Worm (Caenorhabditis elegans): Measurements from ENCODE around the gene pals-24.
"Not testable (repeated sequence)": the region's sequence is repeated elsewhere in the genome, so short reads cannot be mapped to it uniquely, and the experiment has no call there.

Gene pals-24

DNA sequence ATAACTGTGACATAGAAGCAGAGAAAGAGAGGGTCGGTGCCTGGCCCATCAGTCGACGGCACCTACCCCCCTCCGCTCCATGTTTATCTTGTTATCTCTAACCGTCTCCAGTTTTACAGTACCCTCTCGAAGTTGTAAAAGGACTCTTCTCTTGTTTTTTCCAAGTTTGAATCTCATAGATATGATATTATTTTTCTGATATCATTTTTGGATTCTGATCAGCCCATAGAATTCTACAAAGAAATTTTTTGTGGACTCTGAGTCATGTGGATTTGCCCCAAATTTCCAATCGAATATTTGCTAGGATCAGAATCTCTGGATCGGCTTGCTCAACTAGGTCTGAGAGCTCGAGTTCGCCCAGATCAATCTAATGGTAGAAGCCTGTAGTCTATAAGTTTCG lies 5.6 kb upstream of the pals-24 start, which contains the start of gene C29F9.6:
Gene C29F9.6, plus strand, starts transcription at position 301 of the 400 bp plus-strand sequence.
- TF ChIP-seq ref-1 (GFP tag; conservative IDR thresholded peaks at IDR 0.05): no peak
- no peak for TF ChIP-seq T22C8.4 (GFP tag; IDR thresholded peaks at IDR 0.05)
- no peak for TF ChIP-seq tab-1 (GFP tag; IDR thresholded peaks at IDR 0.05)
- TF ChIP-seq ztf-29 (GFP tag; IDR thresholded peaks at IDR 0.05): no peak

- TF ChIP-seq ztf-23 (GFP tag; IDR thresholded peaks at IDR 0.05): no peak
- no peak for TF ChIP-seq med-1 (GFP tag; optimal IDR thresholded peaks at IDR 0.05; ENCODE audit: insufficient read depth)
- no peak for TF ChIP-seq ztf-29 (GFP tag; IDR thresholded peaks at IDR 0.05)
- no peak for TF ChIP-seq flt-1 (GFP tag; IDR thresholded peaks at IDR 0.05)
- no peak for TF ChIP-seq cog-1 (tag; optimal IDR thresholded peaks at IDR 0.05)
- no peak for TF ChIP-seq ref-1 (GFP tag; conservative IDR thresholded peaks at IDR 0.05)
- no peak for TF ChIP-seq T22C8.4 (GFP tag; IDR thresholded peaks at IDR 0.05)
- TF ChIP-seq klf-2 (GFP tag; conservative IDR thresholded peaks at IDR 0.05): no peak
Measured at ce11 chrIII:117210-117609, 3.0 kb upstream of the pals-24 start, which contains the start of gene C29F9.5. Gene C29F9.5, plus strand, starts transcription at chrIII:117510.

ce11 chrIII:117857-118256 lies 2.4 kb upstream of the pals-24 start:
- TF ChIP-seq cog-1 (tag; optimal IDR thresholded peaks at IDR 0.05) (no peak), tab-1 (GFP tag; IDR thresholded peaks at IDR 0.05) (no peak), ztf-23 (GFP tag; IDR thresholded peaks at IDR 0.05) (no peak), klf-2 (GFP tag; conservative IDR thresholded peaks at IDR 0.05) (no peak), ref-1 (GFP tag; conservative IDR thresholded peaks at IDR 0.05) (no peak), ztf-29 (GFP tag; IDR thresholded peaks at IDR 0.05) (no peak), T22C8.4 (GFP tag; IDR thresholded peaks at IDR 0.05) (no peak), med-1 (GFP tag; optimal IDR thresholded peaks at IDR 0.05; ENCODE audit: insufficient read depth) (no peak), flt-1 (GFP tag; IDR thresholded peaks at IDR 0.05) (no peak)

DNA sequence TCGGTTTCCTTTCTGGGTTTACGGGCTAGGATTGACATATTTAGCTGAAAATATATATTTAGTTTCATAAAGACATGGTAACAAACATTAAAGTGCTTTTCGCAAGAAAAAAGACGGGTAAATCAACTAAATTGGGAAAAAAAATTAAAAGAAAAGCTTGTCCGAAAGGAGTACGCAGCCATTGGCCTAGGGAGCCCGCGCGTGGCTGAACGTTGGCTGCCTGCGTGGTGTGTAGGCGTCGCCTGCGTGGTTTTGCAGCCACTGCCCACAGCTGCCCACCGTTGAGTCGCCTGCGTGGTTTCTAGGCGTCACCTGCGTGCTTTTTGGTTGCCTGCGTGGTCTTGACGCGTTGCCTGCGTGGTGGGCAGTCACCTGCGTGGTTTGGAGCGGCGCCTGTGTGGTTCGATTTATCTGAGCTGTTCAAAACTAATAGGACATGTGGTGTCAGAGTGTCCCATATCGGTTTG lies 1.8 kb downstream of the pals-24 start, which contains the start of gene C29F9.12:
Gene C29F9.12, minus strand, starts transcription at position 51 of the 467 bp plus-strand sequence.
- TF ChIP-seq ztf-23 (GFP tag; IDR thresholded peaks at IDR 0.05); ref-1 (GFP tag; conservative IDR thresholded peaks at IDR 0.05); cog-1 (tag; optimal IDR thresholded peaks at IDR 0.05): not testable (repeated sequence)

DNA sequence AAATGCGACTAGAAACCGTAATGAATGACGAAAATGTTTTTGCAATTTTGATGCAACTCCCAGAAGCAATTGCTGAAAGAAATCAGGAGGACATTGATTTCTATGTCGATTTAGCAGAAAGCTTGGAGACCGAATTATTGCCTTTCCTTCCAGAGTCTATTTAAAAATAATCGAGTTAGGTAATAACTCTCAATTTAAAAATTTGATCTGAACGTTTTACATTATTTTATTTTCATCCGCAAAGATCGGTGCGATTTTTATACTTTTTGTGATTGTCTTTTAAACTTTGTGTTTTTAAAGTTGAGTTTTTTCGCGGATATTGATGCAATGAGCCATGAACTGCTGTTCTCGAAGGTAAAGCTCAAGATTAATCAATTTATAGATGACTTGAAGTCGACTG lies 4.2 kb downstream of the pals-24 start, which contains the start of gene pals-23:
Gene pals-23, plus strand, starts transcription at position 301 of the 400 bp plus-strand sequence.
- TF ChIP-seq T22C8.4 (GFP tag; IDR thresholded peaks at IDR 0.05): no peak

DNA sequence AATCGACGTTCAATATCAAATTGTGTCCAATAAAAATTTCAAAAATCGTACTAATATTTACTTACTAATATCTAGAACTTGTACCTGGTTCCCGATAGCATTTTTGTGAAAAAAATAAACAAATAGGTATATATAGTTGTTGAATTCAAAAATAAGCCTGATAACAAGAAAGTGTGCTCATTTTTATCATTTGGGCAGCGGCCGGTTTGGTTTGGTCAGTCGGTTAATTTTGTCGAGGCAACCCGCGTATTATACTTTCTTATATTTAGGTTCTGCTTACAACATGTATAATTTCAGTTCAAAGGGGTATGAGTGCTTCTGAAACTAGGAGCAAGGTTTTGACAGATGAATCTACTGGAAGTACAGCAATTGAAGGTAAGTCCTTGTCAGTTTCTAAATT lies 10.4 kb downstream of the pals-24 start, which contains the start of the genes nhr-280 and C29F9.2:
Gene nhr-280, minus strand, starts transcription at position 101 of the 400 bp plus-strand sequence.
Gene C29F9.2, plus strand, starts transcription at position 298 of the 400 bp plus-strand sequence.
- TF ChIP-seq klf-2 (GFP tag; conservative IDR thresholded peaks at IDR 0.05): no peak
- no peak for TF ChIP-seq tab-1 (GFP tag; IDR thresholded peaks at IDR 0.05)
- no peak for TF ChIP-seq flt-1 (GFP tag; IDR thresholded peaks at IDR 0.05)
- no peak for TF ChIP-seq cog-1 (tag; optimal IDR thresholded peaks at IDR 0.05)
- no peak for TF ChIP-seq ztf-23 (GFP tag; IDR thresholded peaks at IDR 0.05)

ce11 chrIII:131627-132026 lies 11.4 kb downstream of the pals-24 start:
- TF ChIP-seq cog-1 (tag; optimal IDR thresholded peaks at IDR 0.05) (peak; percentile 5), ztf-29 (GFP tag; IDR thresholded peaks at IDR 0.05) (no peak)

DNA sequence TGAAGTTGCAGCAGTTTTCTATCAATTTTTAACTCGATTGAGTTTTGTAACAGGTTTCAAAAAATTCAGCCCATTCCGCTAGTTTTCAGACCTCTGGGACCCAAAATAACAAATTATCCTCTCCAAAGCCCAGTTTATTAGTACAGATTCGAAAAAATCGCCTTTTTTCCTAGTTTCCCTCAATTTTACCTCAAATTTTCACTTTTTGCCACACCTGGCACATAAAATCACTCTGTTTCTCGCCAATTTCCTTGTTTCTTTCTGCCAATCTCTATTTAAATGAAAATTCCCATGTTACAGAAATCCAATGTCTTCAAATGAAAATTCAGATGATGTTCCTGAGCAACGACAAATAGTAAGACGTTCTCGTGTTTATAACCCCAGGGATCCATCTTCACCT lies 11.9 kb downstream of the pals-24 start, which contains the start of gene pals-22:
Gene pals-22, plus strand, starts transcription at position 301 of the 400 bp plus-strand sequence.
- no peak for TF ChIP-seq ref-1 (GFP tag; conservative IDR thresholded peaks at IDR 0.05)
- TF ChIP-seq ztf-29 (GFP tag; IDR thresholded peaks at IDR 0.05): no peak
- no peak for TF ChIP-seq T22C8.4 (GFP tag; IDR thresholded peaks at IDR 0.05)
- no peak for TF ChIP-seq klf-2 (GFP tag; conservative IDR thresholded peaks at IDR 0.05)
- TF ChIP-seq cog-1 (tag; optimal IDR thresholded peaks at IDR 0.05): no peak
- no peak for TF ChIP-seq tab-1 (GFP tag; IDR thresholded peaks at IDR 0.05)
- no peak for TF ChIP-seq med-1 (GFP tag; optimal IDR thresholded peaks at IDR 0.05; ENCODE audit: insufficient read depth)
- no peak for TF ChIP-seq ztf-23 (GFP tag; IDR thresholded peaks at IDR 0.05)
- no peak for TF ChIP-seq flt-1 (GFP tag; IDR thresholded peaks at IDR 0.05)

DNA sequence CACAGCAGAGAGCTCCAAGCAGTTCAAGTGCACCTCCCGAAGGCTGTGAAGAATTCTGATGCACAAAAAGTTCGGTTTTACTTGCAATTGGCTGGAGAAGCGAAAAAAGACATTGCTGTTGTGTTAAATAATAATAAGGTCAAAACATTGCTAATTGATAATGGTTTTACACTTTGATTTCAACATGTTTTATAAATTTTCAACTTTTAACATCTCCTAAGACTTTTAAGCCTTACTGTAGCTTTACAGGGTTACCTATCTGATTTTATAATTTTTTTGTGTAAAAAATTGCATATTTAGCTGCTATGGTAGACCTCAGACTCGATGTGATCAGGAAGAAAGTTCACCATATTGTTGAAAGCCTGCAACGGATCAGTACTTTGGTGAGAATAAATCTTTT lies 14.0 kb downstream of the pals-24 start, which contains the start of gene pals-25:
Gene pals-25, plus strand, starts transcription at position 301 of the 400 bp plus-strand sequence.
- TF ChIP-seq flt-1 (GFP tag; IDR thresholded peaks at IDR 0.05) (no peak), T22C8.4 (GFP tag; IDR thresholded peaks at IDR 0.05) (no peak), med-1 (GFP tag; optimal IDR thresholded peaks at IDR 0.05; ENCODE audit: insufficient read depth) (no peak), klf-2 (GFP tag; conservative IDR thresholded peaks at IDR 0.05) (no peak), ref-1 (GFP tag; conservative IDR thresholded peaks at IDR 0.05) (no peak), tab-1 (GFP tag; IDR thresholded peaks at IDR 0.05) (no peak), ztf-23 (GFP tag; IDR thresholded peaks at IDR 0.05) (no peak), cog-1 (tag; optimal IDR thresholded peaks at IDR 0.05) (no peak), ztf-29 (GFP tag; IDR thresholded peaks at IDR 0.05) (no peak)

- TF ChIP-seq flt-1 (GFP tag; IDR thresholded peaks at IDR 0.05) (no peak), ztf-29 (GFP tag; IDR thresholded peaks at IDR 0.05) (no peak), klf-2 (GFP tag; conservative IDR thresholded peaks at IDR 0.05) (no peak), ref-1 (GFP tag; conservative IDR thresholded peaks at IDR 0.05) (no peak), tab-1 (GFP tag; IDR thresholded peaks at IDR 0.05) (no peak), ztf-23 (GFP tag; IDR thresholded peaks at IDR 0.05) (no peak), T22C8.4 (GFP tag; IDR thresholded peaks at IDR 0.05) (no peak)
Measured at ce11 chrIII:140904-141303, 20.7 kb downstream of the pals-24 start, which contains the start of gene fbxb-81. Gene fbxb-81, minus strand, starts transcription at chrIII:141217.

DNA sequence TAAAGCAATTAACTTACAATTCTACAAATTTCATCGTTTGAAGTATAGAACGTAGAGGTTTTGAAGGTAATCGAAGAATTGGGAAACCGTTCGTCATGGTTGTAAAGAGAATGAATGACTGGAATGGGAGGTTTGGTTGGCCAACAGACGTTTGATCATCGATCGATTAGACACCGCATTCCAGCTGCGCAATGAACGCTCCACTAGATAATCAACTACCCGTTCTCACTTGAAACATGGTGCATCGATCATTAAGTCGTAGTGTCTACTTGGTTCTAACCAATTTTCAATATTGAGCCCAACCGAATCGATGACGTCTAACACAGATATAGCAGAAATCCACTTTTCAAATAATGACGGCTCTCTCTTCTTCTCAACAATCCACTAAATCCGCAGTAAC lies 22.9 kb downstream of the pals-24 start, which contains the start of gene fbxb-82:
Gene fbxb-82, minus strand, starts transcription at position 101 of the 400 bp plus-strand sequence.
- TF ChIP-seq ztf-23 (GFP tag; IDR thresholded peaks at IDR 0.05) (no peak), flt-1 (GFP tag; IDR thresholded peaks at IDR 0.05) (no peak), ztf-29 (GFP tag; IDR thresholded peaks at IDR 0.05) (no peak), med-1 (GFP tag; optimal IDR thresholded peaks at IDR 0.05; ENCODE audit: insufficient read depth) (no peak), T22C8.4 (GFP tag; IDR thresholded peaks at IDR 0.05) (no peak), klf-2 (GFP tag; conservative IDR thresholded peaks at IDR 0.05) (no peak), cog-1 (tag; optimal IDR thresholded peaks at IDR 0.05) (no peak), ref-1 (GFP tag; conservative IDR thresholded peaks at IDR 0.05) (no peak)
